Worm (Caenorhabditis elegans): ENCODE measurements around the gene Y39B6A.30.

DNA sequence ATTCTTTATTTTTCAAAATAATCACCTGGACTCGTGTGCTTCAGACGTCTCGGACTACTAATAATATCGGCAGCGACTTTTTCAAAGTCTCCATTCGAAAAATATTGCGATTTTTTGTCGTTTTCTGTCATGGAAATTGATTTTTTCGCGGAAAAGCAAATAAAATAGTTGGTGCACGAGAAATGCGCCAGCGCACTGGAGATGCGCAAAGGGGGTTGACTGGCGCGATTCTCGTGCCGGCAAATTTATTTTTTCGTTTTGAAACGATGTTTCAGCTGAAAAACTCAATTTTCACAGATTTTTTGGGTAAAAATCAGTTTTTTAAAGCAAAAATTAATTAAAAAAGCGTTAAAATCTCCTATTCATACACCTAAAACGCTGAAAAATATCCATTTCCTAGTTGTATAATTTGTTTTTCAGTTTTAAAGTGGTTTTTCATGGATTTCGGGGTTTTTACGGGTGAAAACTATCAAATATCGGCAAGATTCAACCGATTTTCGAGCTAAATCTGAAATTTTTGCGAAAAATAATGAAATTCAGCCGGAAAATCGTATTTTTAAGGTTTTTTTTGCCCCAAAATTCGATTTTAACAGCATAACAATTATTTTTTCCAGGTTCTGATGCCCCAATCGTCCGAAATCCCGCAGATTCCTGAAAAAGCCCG is 24.0 kb upstream of the Y39B6A.30 start, which contains the start of the genes reps-1 and Y39B6A.37:
- no peak for TF ChIP-seq nhr-76 (tag; optimal IDR thresholded peaks at IDR 0.05)
- no peak for TF ChIP-seq snpc-4 (tag; optimal IDR thresholded peaks at IDR 0.05)
- no peak for TF ChIP-seq mdl-1 (tag; optimal IDR thresholded peaks at IDR 0.05)
- TF ChIP-seq skn-1 (tag; optimal IDR thresholded peaks at IDR 0.05): no peak
- TF ChIP-seq lin-15B (tag; optimal IDR thresholded peaks at IDR 0.05): peak; percentile 61
- TF ChIP-seq nhr-11 (tag; optimal IDR thresholded peaks at IDR 0.05): no peak
